Worm (Caenorhabditis elegans) whole organism, young adult: ENCODE measurements around the gene cup-5.
A peak's percentile ranks its signal among the peaks of the same experiment; 100 is the strongest.

ENCODE experiments used
- D2030.7 ChIP-seq: fragments of 200-800 bp; sonication (Bioruptor generic); IDR thresholded peaks from 2 replicates; pipeline ENCODE4 v1.3.6; 2022; ENCODE audit warnings: missing genetic modification reagents, missing genetic modification characterization, missing compliant biosample characterization
- F57A8.1 ChIP-seq: fragments of 200-800 bp; sonication (Bioruptor generic); optimal IDR thresholded peaks from 2 replicates; lab custom pipeline; 2018; ENCODE audit warnings: mild to moderate bottlenecking, missing genetic modification characterization, moderate library complexity, missing compliant biosample characterization
- F57C9.4 ChIP-seq: sonication (generic microtip); optimal IDR thresholded peaks from 2 replicates; lab custom pipeline; 2017; ENCODE audit warnings: mild to moderate bottlenecking, missing genetic modification characterization, missing compliant biosample characterization
- K12H6.12 ChIP-seq: fragments of 200-800 bp; sonication (Bioruptor generic); optimal IDR thresholded peaks from 2 replicates; lab custom pipeline; 2018; ENCODE audit warnings: mild to moderate bottlenecking, missing genetic modification characterization, missing compliant biosample characterization
- T07F8.4 ChIP-seq: sonication (generic microtip); optimal IDR thresholded peaks from 2 replicates; lab custom pipeline; 2016; ENCODE audit warnings: mild to moderate bottlenecking, missing genetic modification characterization, moderate library complexity, missing compliant biosample characterization
- aptf-3 ChIP-seq: fragments of 200-800 bp; sonication (Bioruptor generic); IDR thresholded peaks from 2 replicates; pipeline ENCODE4 v1.3.6; 2022; ENCODE audit warnings: missing genetic modification characterization, missing compliant biosample characterization
- bed-2 ChIP-seq: fragments of 200-800 bp; sonication (Bioruptor generic); IDR thresholded peaks from 2 replicates; pipeline ENCODE4 v1.3.6; 2022; ENCODE audit warnings: missing genetic modification reagents, missing genetic modification characterization, missing compliant biosample characterization
- ceh-100 ChIP-seq: fragments of 200-800 bp; sonication (Bioruptor generic); IDR thresholded peaks from 2 replicates; pipeline ENCODE4 v1.3.6; 2022; ENCODE audit warnings: missing genetic modification reagents, missing genetic modification characterization, missing compliant biosample characterization
- ceh-40 ChIP-seq: fragments of 200-800 bp; sonication (Bioruptor generic); IDR thresholded peaks from 2 replicates; pipeline ENCODE4 v1.3.6; 2022; ENCODE audit warnings: missing genetic modification characterization, missing compliant biosample characterization
- ceh-58 ChIP-seq: fragments of 200-800 bp; sonication (Bioruptor generic); IDR thresholded peaks from 2 replicates; pipeline ENCODE4 v1.3.6; 2022; ENCODE audit warnings: missing genetic modification characterization, missing compliant biosample characterization
- ceh-91 ChIP-seq: fragments of 200-800 bp; sonication (Bioruptor generic); IDR thresholded peaks from 2 replicates; pipeline ENCODE4 v1.3.6; 2022; ENCODE audit warnings: missing genetic modification reagents, missing genetic modification characterization, missing compliant biosample characterization
- fkh-3 ChIP-seq: sonication (generic microtip); optimal IDR thresholded peaks from 2 replicates; lab custom pipeline; 2016; ENCODE audit warnings: mild to moderate bottlenecking, missing genetic modification characterization, missing compliant biosample characterization
- madf-10 ChIP-seq: sonication (generic microtip); optimal IDR thresholded peaks from 2 replicates; lab custom pipeline; 2016; ENCODE audit warnings: mild to moderate bottlenecking, missing genetic modification characterization, missing compliant biosample characterization
- madf-8 ChIP-seq: fragments of 200-800 bp; sonication (Bioruptor generic); conservative IDR thresholded peaks from 2 replicates; pipeline ENCODE4 v1.3.6; 2022; ENCODE audit warnings: missing genetic modification reagents, missing genetic modification characterization, missing compliant biosample characterization
- mes-4 ChIP-seq: sonication (generic microtip); optimal IDR thresholded peaks from 2 replicates; lab custom pipeline; 2016; ENCODE audit warnings: missing genotype, missing genetic modification characterization, missing compliant biosample characterization
- mxl-1 ChIP-seq: sonication (generic microtip); optimal IDR thresholded peaks from 2 replicates; lab custom pipeline; 2016; ENCODE audit warnings: missing genetic modification characterization, missing compliant biosample characterization
- nhr-120 ChIP-seq: fragments of 200-800 bp; sonication (Bioruptor generic); IDR thresholded peaks from 2 replicates; pipeline ENCODE4 v1.3.6; 2022; ENCODE audit warnings: missing genetic modification characterization, missing compliant biosample characterization
- unc-62 ChIP-seq: fragments of 150-350 bp; optimal IDR thresholded peaks from 2 replicates; lab custom pipeline; 2014; ENCODE audit warnings: missing biosample characterization, missing genetic modification reagents, missing genetic modification characterization

Gene cup-5

ce11 chrIII:7619846-7620245 is 35.9 kb downstream of the cup-5 start:
- TF ChIP-seq F57C9.4 (tag; lab: Kevin White, UChicago) (no peak), ceh-58 (GFP tag; lab: Robert Waterston, UW) (0 out of 2 replicates have a peak, but pooled peaks have one; percentile 30)

- TF ChIP-seq T07F8.4 (tag; lab: Kevin White, UChicago), result no peak
- TF ChIP-seq unc-62 (GFP tag; lab: Kevin White, UChicago), result peak; percentile 69
Measured at ce11 chrIII:7621355-7621754, 37.4 kb downstream of the cup-5 start.

ce11 chrIII:7622922-7623321 is 38.9 kb downstream of the cup-5 start:
- no peak for TF ChIP-seq ceh-100 (GFP tag; lab: Robert Waterston, UW)
- TF ChIP-seq ceh-91 (GFP tag; lab: Robert Waterston, UW), result no peak
- no peak for TF ChIP-seq K12H6.12
- TF ChIP-seq mes-4, result no peak
- no peak for TF ChIP-seq nhr-120 (GFP tag; lab: Robert Waterston, UW)
- TF ChIP-seq madf-8 (GFP tag; lab: Robert Waterston, UW), result no peak
- TF ChIP-seq ceh-40 (GFP tag; lab: Robert Waterston, UW), result no peak
- no peak for TF ChIP-seq bed-2

ce11 chrIII:7625086-7625485 is 41.1 kb downstream of the cup-5 start, which contains the start of gene fbn-1:
Gene fbn-1 (plus strand): TSS chrIII:7625386.
- TF ChIP-seq madf-8 (GFP tag; lab: Robert Waterston, UW) (no peak), mxl-1 (tag; lab: Kevin White, UChicago) (no peak), fkh-3 (tag; lab: Kevin White, UChicago) (no peak), madf-10 (tag; lab: Kevin White, UChicago) (no peak), F57A8.1 (GFP tag; lab: Kevin White, UChicago) (no peak), D2030.7 (GFP tag; lab: Robert Waterston, UW) (no peak), aptf-3 (GFP tag; lab: Robert Waterston, UW) (no peak)
